Worm (Caenorhabditis elegans) whole organism, L4 larva: Measurements from ENCODE around the gene cdd-2.

ENCODE experiments used
- F26F4.8 ChIP-seq: fragments of 200-800 bp; sonication (Bioruptor generic); conservative IDR thresholded peaks from 2 replicates; pipeline ENCODE4 v1.3.6; 2022; ENCODE audit warnings: missing genetic modification characterization, missing compliant biosample characterization
- F49E8.2 ChIP-seq: sonication (generic microtip); optimal IDR thresholded peaks from 2 replicates; lab custom pipeline; 2016; ENCODE audit warnings: missing compliant biosample characterization, mild to moderate bottlenecking, missing genetic modification characterization, borderline replicate concordance
- Y105C5A.15 ChIP-seq: fragments of 200-800 bp; sonication (Bioruptor generic); IDR thresholded peaks from 2 replicates; pipeline ENCODE4 v1.3.6; 2022; ENCODE audit warnings: missing genetic modification characterization, missing compliant biosample characterization
- Y48G9A.11 ChIP-seq: fragments of 200-800 bp; sonication (Bioruptor generic); IDR thresholded peaks from 2 replicates; pipeline ENCODE4 v1.3.6; 2022; ENCODE audit warnings: missing genetic modification reagents, missing genetic modification characterization, missing compliant biosample characterization
- ZK337.2 ChIP-seq: fragments of 200-800 bp; sonication (Bioruptor generic); IDR thresholded peaks from 2 replicates; pipeline ENCODE4 v1.3.6; 2022; ENCODE audit warnings: missing genetic modification reagents, missing genetic modification characterization, missing compliant biosample characterization
- aha-1 ChIP-seq: fragments of 150-350 bp; peaks from one replicate; lab custom pipeline; 2014; ENCODE audit warnings: missing biosample characterization, missing genetic modification characterization
- aly-2 ChIP-seq: sonication (generic microtip); optimal IDR thresholded peaks from 2 replicates; lab custom pipeline; 2018; ENCODE audit warnings: missing biosample characterization, missing genetic modification characterization
- ama-1 ChIP-seq: fragments of 150-350 bp; optimal IDR thresholded peaks from 2 replicates; lab custom pipeline; 2014; ENCODE audit warnings: inconsistent platforms, mixed read lengths
- arid-1 ChIP-seq: fragments of 200-800 bp; sonication (Bioruptor generic); conservative IDR thresholded peaks from 2 replicates; pipeline ENCODE4 v1.3.6; 2022; ENCODE audit warnings: missing genetic modification reagents, missing genetic modification characterization, missing compliant biosample characterization
- ceh-20 ChIP-seq: fragments of 200-800 bp; sonication (Bioruptor generic); IDR thresholded peaks from 2 replicates; pipeline ENCODE4 v1.3.6; 2022; ENCODE audit warnings: missing genetic modification reagents, missing genetic modification characterization, missing compliant biosample characterization
- ces-1 ChIP-seq: fragments of 150-350 bp; sonication (generic microtip); optimal IDR thresholded peaks from 4 replicates; lab custom pipeline; 2014; ENCODE audit warnings: missing biosample characterization, missing genetic modification reagents, missing genetic modification characterization
- cey-2 ChIP-seq: sonication (generic microtip); optimal IDR thresholded peaks from 3 replicates; lab custom pipeline; 2017; ENCODE audit warnings: missing genetic modification characterization, mild to moderate bottlenecking, missing compliant biosample characterization, antibody characterized with exemption, borderline replicate concordance; ENCODE audit not compliant: insufficient read depth
- daf-12 ChIP-seq: fragments of 150-350 bp; optimal IDR thresholded peaks from 2 replicates; lab custom pipeline; 2014; ENCODE audit warnings: missing biosample characterization, missing genetic modification reagents, missing genetic modification characterization
- daf-16 ChIP-seq, 3 experiments: sonication (generic microtip); optimal IDR thresholded peaks; 2 replicates each; lab custom pipeline; 2016 to 2017; ENCODE audit warnings: missing genetic modification characterization in 3 of 3, missing genetic modification reagents in 3 of 3, mild to moderate bottlenecking in 2 of 3, missing compliant biosample characterization in 2 of 3, missing biosample characterization in 1 of 3, moderate library complexity in 1 of 3
- dmd-6 ChIP-seq: fragments of 200-800 bp; sonication (Bioruptor generic); IDR thresholded peaks from 2 replicates; pipeline ENCODE4 v1.3.6; 2022; ENCODE audit warnings: missing genetic modification reagents, missing genetic modification characterization, missing compliant biosample characterization
- dmd-8 ChIP-seq: fragments of 200-800 bp; sonication (Bioruptor generic); IDR thresholded peaks from 2 replicates; pipeline ENCODE4 v1.3.6; 2022; ENCODE audit warnings: missing genetic modification characterization, missing compliant biosample characterization
- dpl-1 ChIP-seq: fragments of 150-350 bp; optimal IDR thresholded peaks from 2 replicates; lab custom pipeline; 2014; ENCODE audit warnings: missing biosample characterization, missing genetic modification reagents, missing genetic modification characterization
- duxl-1 ChIP-seq: sonication (generic microtip); optimal IDR thresholded peaks from 2 replicates; lab custom pipeline; 2016; ENCODE audit warnings: mild to moderate bottlenecking, missing genetic modification characterization, moderate library complexity, missing compliant biosample characterization; ENCODE audit not compliant: poor library complexity
- egl-27 ChIP-seq: sonication (generic microtip); optimal IDR thresholded peaks from 3 replicates; lab custom pipeline; 2017; ENCODE audit warnings: missing biosample characterization, missing genetic modification reagents, missing genetic modification characterization
- gei-8 ChIP-seq: fragments of 200-800 bp; sonication (Bioruptor generic); optimal IDR thresholded peaks from 2 replicates; lab custom pipeline; 2018; ENCODE audit warnings: mild to moderate bottlenecking, missing genetic modification characterization, missing compliant biosample characterization
- jun-1 ChIP-seq: fragments of 150-350 bp; optimal IDR thresholded peaks from 2 replicates; lab custom pipeline; 2014; ENCODE audit warnings: missing biosample characterization, missing genetic modification reagents, missing genetic modification characterization
- lin-1 ChIP-seq: fragments of 200-800 bp; sonication (Bioruptor generic); IDR thresholded peaks from 2 replicates; pipeline ENCODE4 v1.3.6; 2022; ENCODE audit warnings: missing genetic modification reagents, missing genetic modification characterization, missing compliant biosample characterization
- lin-13 ChIP-seq: fragments of 150-350 bp; optimal IDR thresholded peaks from 2 replicates; lab custom pipeline; 2014; ENCODE audit warnings: missing biosample characterization, missing genetic modification reagents, missing genetic modification characterization
- lin-15B ChIP-seq: fragments of 150-350 bp; sonication (generic microtip); optimal IDR thresholded peaks from 3 replicates; lab custom pipeline; 2014; ENCODE audit warnings: missing biosample characterization, missing genetic modification characterization
- lin-38 ChIP-seq: fragments of 200-800 bp; sonication (Bioruptor generic); IDR thresholded peaks from 2 replicates; pipeline ENCODE4 v1.3.6; 2022; ENCODE audit warnings: missing genetic modification reagents, missing genetic modification characterization, missing compliant biosample characterization
- lin-39 ChIP-seq: fragments of 150-350 bp; optimal IDR thresholded peaks from 2 replicates; lab custom pipeline; 2014; ENCODE audit warnings: missing biosample characterization, missing genetic modification reagents, missing genetic modification characterization
- mdl-1 ChIP-seq, 2 experiments: fragments of 150-350 bp in 1 of 2; sonication (generic microtip) in 1 of 2; optimal IDR thresholded peaks; 2 replicates each; lab custom pipeline; 2014 to 2017; ENCODE audit warnings: missing biosample characterization in 2 of 2, missing genetic modification characterization in 2 of 2
- mdt-29 ChIP-seq: fragments of 200-800 bp; sonication (Bioruptor generic); IDR thresholded peaks from 2 replicates; pipeline ENCODE4 v1.3.6; 2022; ENCODE audit warnings: missing genetic modification reagents, missing genetic modification characterization, missing compliant biosample characterization
- mes-2 ChIP-seq: sonication (generic microtip); optimal IDR thresholded peaks from 2 replicates; lab custom pipeline; 2016; ENCODE audit warnings: missing genotype, mild to moderate bottlenecking, missing genetic modification characterization, missing compliant biosample characterization; ENCODE audit not compliant: poor library complexity, severe bottlenecking
- mxl-2 ChIP-seq: fragments of 200-800 bp; sonication (Bioruptor generic); conservative IDR thresholded peaks from 2 replicates; pipeline ENCODE4 v1.3.6; 2022; ENCODE audit warnings: missing genetic modification reagents, missing genetic modification characterization, missing compliant biosample characterization
- nhr-102 ChIP-seq: sonication (generic microtip); optimal IDR thresholded peaks from 2 replicates; lab custom pipeline; 2016; ENCODE audit warnings: mild to moderate bottlenecking, missing genetic modification characterization, moderate library complexity, missing compliant biosample characterization
- nhr-111 ChIP-seq: fragments of 200-800 bp; sonication (Bioruptor generic); optimal IDR thresholded peaks from 2 replicates; lab custom pipeline; 2018; ENCODE audit warnings: mild to moderate bottlenecking, missing genetic modification characterization, missing compliant biosample characterization
- nhr-42 ChIP-seq: fragments of 200-800 bp; sonication (Bioruptor generic); IDR thresholded peaks from 2 replicates; pipeline ENCODE4 v1.3.6; 2022; ENCODE audit warnings: missing genetic modification characterization, missing compliant biosample characterization
- pqm-1 ChIP-seq: sonication (generic microtip); optimal IDR thresholded peaks from 2 replicates; lab custom pipeline; 2017; ENCODE audit warnings: missing biosample characterization, missing genetic modification characterization
- rbr-2 ChIP-seq: sonication (generic microtip); optimal IDR thresholded peaks from 2 replicates; lab custom pipeline; 2016; ENCODE audit warnings: missing genotype, missing genetic modification characterization, missing compliant biosample characterization
- sdz-12 ChIP-seq: fragments of 200-800 bp; sonication (Bioruptor generic); optimal IDR thresholded peaks from 2 replicates; lab custom pipeline; 2018; ENCODE audit warnings: mild to moderate bottlenecking, missing genetic modification characterization, missing compliant biosample characterization
- set-16 ChIP-seq: fragments of 200-800 bp; sonication (Bioruptor generic); IDR thresholded peaks from 2 replicates; pipeline ENCODE4 v1.3.6; 2022; ENCODE audit warnings: missing genetic modification reagents, missing genetic modification characterization, missing compliant biosample characterization
- skn-1 ChIP-seq: fragments of 150-350 bp; optimal IDR thresholded peaks from 2 replicates; lab custom pipeline; 2014; ENCODE audit warnings: missing biosample characterization, missing genetic modification characterization
- snpc-1.2 ChIP-seq: fragments of 200-800 bp; sonication (Bioruptor generic); IDR thresholded peaks from 2 replicates; pipeline ENCODE4 v1.3.6; 2022; ENCODE audit warnings: missing genetic modification reagents, missing genetic modification characterization, missing compliant biosample characterization
- snpc-4 ChIP-seq: fragments of 150-350 bp; optimal IDR thresholded peaks from 2 replicates; lab custom pipeline; 2014; ENCODE audit warnings: missing biosample characterization, missing genetic modification characterization
- tag-97 ChIP-seq: fragments of 200-800 bp; sonication (Bioruptor generic); IDR thresholded peaks from 2 replicates; pipeline ENCODE4 v1.3.6; 2022; ENCODE audit warnings: missing genetic modification characterization, missing compliant biosample characterization
- tra-1 ChIP-seq: fragments of 200-800 bp; sonication (Bioruptor generic); IDR thresholded peaks from 2 replicates; pipeline ENCODE4 v1.3.6; 2022; ENCODE audit warnings: missing genetic modification reagents, missing genetic modification characterization, missing compliant biosample characterization
- unc-39 ChIP-seq: sonication (generic microtip); optimal IDR thresholded peaks from 2 replicates; lab custom pipeline; 2017; ENCODE audit warnings: missing biosample characterization, missing genetic modification characterization
- unc-62 ChIP-seq, 3 experiments: fragments of 150-350 bp in 1 of 3; sonication (generic microtip); optimal IDR thresholded peaks in 2 of 3; peaks in 1 of 3; 1 replicate in 1 of 3; 2 replicates in 2 of 3; lab custom pipeline; 2014 to 2017; ENCODE audit warnings: missing biosample characterization in 3 of 3, missing genetic modification characterization in 3 of 3, missing genetic modification reagents in 3 of 3, missing genotype in 1 of 3
- vab-7 ChIP-seq: fragments of 200-800 bp; sonication (Bioruptor generic); IDR thresholded peaks from 2 replicates; pipeline ENCODE4 v1.3.6; 2022; ENCODE audit warnings: missing genetic modification reagents, missing genetic modification characterization, missing compliant biosample characterization
- zag-1 ChIP-seq: fragments of 150-350 bp; optimal IDR thresholded peaks from 2 replicates; lab custom pipeline; 2014; ENCODE audit warnings: missing biosample characterization, missing genetic modification characterization
- zfp-2 ChIP-seq: sonication (generic microtip); optimal IDR thresholded peaks from 2 replicates; lab custom pipeline; 2016; ENCODE audit warnings: mild to moderate bottlenecking, missing genetic modification characterization, missing compliant biosample characterization
- zip-11 ChIP-seq: fragments of 200-800 bp; sonication (Bioruptor generic); IDR thresholded peaks from 2 replicates; pipeline ENCODE4 v1.3.6; 2022; ENCODE audit warnings: missing genetic modification characterization, missing compliant biosample characterization
- zip-2 ChIP-seq: fragments of 150-350 bp; optimal IDR thresholded peaks from 2 replicates; lab custom pipeline; 2014; ENCODE audit warnings: missing biosample characterization, missing genetic modification characterization
- ztf-7 ChIP-seq: fragments of 150-350 bp; optimal IDR thresholded peaks from 2 replicates; lab custom pipeline; 2014; ENCODE audit warnings: missing biosample characterization, missing genetic modification characterization

cdd-2 gene

DNA sequence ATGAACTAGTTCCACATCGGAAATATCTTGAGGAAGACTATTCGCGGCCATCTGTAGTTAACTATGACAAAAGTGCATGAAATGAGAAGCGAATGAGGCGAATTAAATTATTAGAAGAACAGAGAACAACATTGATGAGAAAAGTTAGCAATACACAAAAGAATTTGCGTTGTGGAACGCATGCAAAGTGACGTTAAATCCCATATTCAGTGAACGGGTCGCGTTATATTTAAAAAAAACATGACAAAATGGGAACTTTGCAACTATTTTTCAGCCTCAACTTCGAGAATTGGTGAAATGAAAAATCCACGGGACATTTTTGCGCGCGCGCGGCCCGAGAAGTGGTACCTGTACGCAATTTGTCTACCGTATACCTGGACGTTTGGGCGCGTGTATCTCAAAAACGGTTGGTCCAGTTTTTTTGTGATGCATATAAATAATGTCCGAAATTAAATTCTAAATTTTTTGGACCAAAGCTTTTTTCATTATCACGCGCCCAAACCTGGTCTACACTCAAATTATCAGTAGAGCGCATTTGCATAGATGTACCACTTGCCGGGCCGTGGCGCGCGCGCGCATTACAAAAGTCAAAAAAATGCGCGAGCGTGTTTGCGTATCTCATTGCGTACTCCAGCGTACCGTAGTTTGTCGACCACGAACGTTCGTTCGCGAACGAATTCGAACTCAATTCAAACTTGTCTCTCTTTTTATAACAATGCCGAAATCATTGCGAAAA lies at the start of gene cdd-2, which contains the start of gene oef-1:
TSS of gene cdd-2 (minus strand) at position 51 of the 736 bp plus-strand sequence.
TSS of gene oef-1 (plus strand) at position 575 of the 736 bp plus-strand sequence.
- TF ChIP-seq F49E8.2 = peak; percentile 92
- no peak for TF ChIP-seq unc-62 (GFP tag; optimal IDR thresholded peaks at IDR 0.05 in 1 of 2; lab: Kevin White, UChicago)
- TF ChIP-seq unc-62 (tag; optimal IDR thresholded peaks at IDR 0.05; lab: Kevin White, UChicago) = no peak
- TF ChIP-seq pqm-1 (tag; lab: Kevin White, UChicago) = no peak
- TF ChIP-seq ces-1 (GFP tag; lab: Kevin White, UChicago) = no peak
- TF ChIP-seq snpc-4 (tag; lab: Kevin White, UChicago) = no peak
- TF ChIP-seq aha-1 (tag; lab: Kevin White, UChicago) = no peak
- no peak for TF ChIP-seq mdt-29 (GFP tag; lab: Robert Waterston, UW)
- TF ChIP-seq dpl-1 (GFP tag; lab: Kevin White, UChicago) = no peak
- no peak for TF ChIP-seq nhr-102 (tag; lab: Kevin White, UChicago)
- TF ChIP-seq aly-2 (tag; lab: Kevin White, UChicago) = no peak
- TF ChIP-seq sdz-12 (GFP tag; lab: Kevin White, UChicago) = no peak
- no peak for TF ChIP-seq ama-1 (lab: Kevin White, UChicago)
- no peak for TF ChIP-seq unc-39 (tag; lab: Kevin White, UChicago)
- no peak for TF ChIP-seq zip-11 (GFP tag; lab: Robert Waterston, UW)
- no peak for TF ChIP-seq zip-2 (tag; lab: Kevin White, UChicago)
- no peak for TF ChIP-seq nhr-42 (GFP tag; lab: Robert Waterston, UW)
- no peak for TF ChIP-seq dmd-6 (GFP tag; lab: Robert Waterston, UW)
- TF ChIP-seq Y48G9A.11 (GFP tag; lab: Robert Waterston, UW) = peak; percentile 89
- TF ChIP-seq F26F4.8 (GFP tag; lab: Robert Waterston, UW) = no peak
- no peak for TF ChIP-seq zag-1 (tag; lab: Kevin White, UChicago)
- no peak for TF ChIP-seq duxl-1 (tag; lab: Kevin White, UChicago)
- TF ChIP-seq nhr-111 (GFP tag; lab: Kevin White, UChicago) = no peak
- 0 out of 2 replicates have a peak, but pooled peaks have one; percentile 30 for TF ChIP-seq tra-1 (GFP tag; lab: Robert Waterston, UW)
- no peak for TF ChIP-seq mes-2 (tag; lab: Kevin White, UChicago)
- TF ChIP-seq Y105C5A.15 (GFP tag; lab: Robert Waterston, UW) = no peak
- TF ChIP-seq daf-16 (GFP tag; optimal IDR thresholded peaks at IDR 0.05; lab: Kevin White, UChicago) = no peak
- no peak for TF ChIP-seq daf-16 (tag; optimal IDR thresholded peaks at IDR 0.05; lab: Kevin White, UChicago)
- no peak for TF ChIP-seq egl-27 (tag; lab: Kevin White, UChicago)
- no peak for TF ChIP-seq lin-1 (GFP tag; lab: Robert Waterston, UW)
- no peak for TF ChIP-seq ceh-20 (GFP tag; lab: Robert Waterston, UW)
- no peak for TF ChIP-seq lin-15B (tag; lab: Kevin White, UChicago)
- no peak for TF ChIP-seq ZK337.2 (GFP tag; lab: Robert Waterston, UW)
- TF ChIP-seq gei-8 = no peak
- TF ChIP-seq arid-1 (GFP tag; lab: Robert Waterston, UW) = 0 out of 2 replicates have a peak, but pooled peaks have one; percentile 59
- no peak for TF ChIP-seq mdl-1 (tag; optimal IDR thresholded peaks at IDR 0.05; lab: Kevin White, UChicago)
- peak; percentile 37; the same call in 1 of the 2 replicates for TF ChIP-seq vab-7 (GFP tag; lab: Robert Waterston, UW)
- no peak for TF ChIP-seq dmd-8 (GFP tag; lab: Robert Waterston, UW)
- no peak for TF ChIP-seq jun-1
- TF ChIP-seq mxl-2 (GFP tag; lab: Robert Waterston, UW) = no peak
- TF ChIP-seq lin-39 (tag; lab: Kevin White, UChicago) = no peak
- TF ChIP-seq cey-2 (tag; lab: Kevin White, UChicago) = no peak
- peak; percentile 99 for TF ChIP-seq lin-38 (GFP tag; lab: Robert Waterston, UW)
- TF ChIP-seq daf-12 (tag; lab: Kevin White, UChicago) = no peak
- TF ChIP-seq lin-13 (GFP tag; lab: Kevin White, UChicago) = no peak
- TF ChIP-seq rbr-2 = no peak
- TF ChIP-seq zfp-2 (tag; lab: Kevin White, UChicago) = no peak
- TF ChIP-seq snpc-1.2 (GFP tag; lab: Robert Waterston, UW) = peak; percentile 85
- TF ChIP-seq skn-1 (tag; lab: Kevin White, UChicago) = no peak
- no peak for TF ChIP-seq set-16 (GFP tag; lab: Robert Waterston, UW)
- TF ChIP-seq tag-97 (GFP tag; lab: Robert Waterston, UW) = no peak
- no peak for TF ChIP-seq ztf-7 (tag; lab: Kevin White, UChicago)
